Worm (Caenorhabditis elegans) whole organism, L3 larva: ENCODE measurements around the gene T22C8.6.
A peak's percentile ranks its signal among the peaks of the same experiment; 100 is the strongest.

Experiments
- aly-2 ChIP-seq: fragments of 150-350 bp; optimal IDR thresholded peaks from 2 replicates; lab custom pipeline; 2014; ENCODE audit warnings: missing biosample characterization, missing genetic modification characterization
- ama-1 ChIP-seq: fragments of 150-350 bp; optimal IDR thresholded peaks from 2 replicates; lab custom pipeline; 2018
- ceh-16 ChIP-seq: sonication (generic microtip); optimal IDR thresholded peaks from 2 replicates; lab custom pipeline; 2017; ENCODE audit warnings: missing biosample characterization, missing genetic modification characterization
- daf-12 ChIP-seq: fragments of 150-350 bp; optimal IDR thresholded peaks from 2 replicates; lab custom pipeline; 2014; ENCODE audit warnings: missing biosample characterization, missing genetic modification reagents, missing genetic modification characterization
- egl-27 ChIP-seq: sonication (generic microtip); optimal IDR thresholded peaks from 4 replicates; lab custom pipeline; 2017; ENCODE audit warnings: missing biosample characterization, missing genetic modification reagents, missing genetic modification characterization
- egl-5 ChIP-seq: fragments of 150-350 bp; optimal IDR thresholded peaks from 2 replicates; lab custom pipeline; 2017; ENCODE audit warnings: missing biosample characterization, missing genetic modification reagents, missing genetic modification characterization, inconsistent platforms
- elt-1 ChIP-seq: fragments of 150-350 bp; optimal IDR thresholded peaks from 2 replicates; lab custom pipeline; 2014; ENCODE audit warnings: missing biosample characterization, missing genetic modification characterization
- elt-2 ChIP-seq: sonication (generic microtip); optimal IDR thresholded peaks from 2 replicates; lab custom pipeline; 2016; ENCODE audit warnings: missing genetic modification reagents, mild to moderate bottlenecking, missing genetic modification characterization, missing compliant biosample characterization
- eor-1 ChIP-seq, 2 experiments: fragments of 150-350 bp; optimal IDR thresholded peaks; 2 replicates each; lab custom pipeline; 2014 to 2018; ENCODE audit warnings: missing biosample characterization in 2 of 2, missing genetic modification characterization in 2 of 2
- fkh-10 ChIP-seq: sonication (generic microtip); optimal IDR thresholded peaks from 2 replicates; lab custom pipeline; 2017; ENCODE audit warnings: missing biosample characterization, missing genetic modification reagents, missing genetic modification characterization
- fos-1 ChIP-seq: fragments of 150-350 bp; optimal IDR thresholded peaks from 2 replicates; lab custom pipeline; 2014; ENCODE audit warnings: missing biosample characterization, missing genetic modification characterization
- jun-1 ChIP-seq: fragments of 150-350 bp; optimal IDR thresholded peaks from 2 replicates; lab custom pipeline; 2014; ENCODE audit warnings: missing biosample characterization, missing genetic modification reagents, missing genetic modification characterization
- lin-15B ChIP-seq: fragments of 150-350 bp; optimal IDR thresholded peaks from 2 replicates; lab custom pipeline; 2014; ENCODE audit warnings: missing biosample characterization, missing genetic modification characterization
- lin-39 ChIP-seq: fragments of 150-350 bp; optimal IDR thresholded peaks from 2 replicates; lab custom pipeline; 2018; ENCODE audit warnings: missing biosample characterization, missing genetic modification reagents, missing genetic modification characterization
- lsy-12 ChIP-seq: sonication (generic microtip); optimal IDR thresholded peaks from 2 replicates; lab custom pipeline; 2016; ENCODE audit warnings: mild to moderate bottlenecking, missing genetic modification characterization, missing compliant biosample characterization
- mml-1 ChIP-seq: fragments of 150-350 bp; sonication (generic microtip); optimal IDR thresholded peaks from 3 replicates; lab custom pipeline; 2014; ENCODE audit warnings: missing biosample characterization, missing genetic modification characterization
- nfya-1 ChIP-seq: sonication (generic microtip); optimal IDR thresholded peaks from 2 replicates; lab custom pipeline; 2017; ENCODE audit warnings: missing genetic modification characterization, mild to moderate bottlenecking, missing compliant biosample characterization, antibody characterized with exemption, moderate library complexity; ENCODE audit not compliant: insufficient read depth
- nhr-23 ChIP-seq: fragments of 150-350 bp; optimal IDR thresholded peaks from 2 replicates; lab custom pipeline; 2014; ENCODE audit warnings: missing biosample characterization, missing genetic modification reagents, missing genetic modification characterization
- nhr-25 ChIP-seq: sonication (generic microtip); optimal IDR thresholded peaks from 2 replicates; lab custom pipeline; 2017; ENCODE audit warnings: missing biosample characterization, missing genetic modification characterization
- nhr-28 ChIP-seq: fragments of 150-350 bp; optimal IDR thresholded peaks from 2 replicates; lab custom pipeline; 2014; ENCODE audit warnings: missing biosample characterization, missing genetic modification characterization
- nhr-43 ChIP-seq: sonication (generic microtip); optimal IDR thresholded peaks from 2 replicates; lab custom pipeline; 2016; ENCODE audit warnings: mild to moderate bottlenecking, missing genetic modification characterization, missing compliant biosample characterization; ENCODE audit not compliant: poor library complexity, severe bottlenecking
- nhr-67 ChIP-seq: fragments of 150-350 bp; optimal IDR thresholded peaks from 2 replicates; lab custom pipeline; 2014; ENCODE audit warnings: missing biosample characterization, missing genetic modification characterization
- nhr-77 ChIP-seq: fragments of 150-350 bp; optimal IDR thresholded peaks from 2 replicates; lab custom pipeline; 2014; ENCODE audit warnings: missing biosample characterization, missing genetic modification characterization
- pha-4 ChIP-seq: fragments of 150-350 bp; optimal IDR thresholded peaks from 2 replicates; lab custom pipeline; 2014; ENCODE audit warnings: missing biosample characterization, missing genetic modification reagents, missing genetic modification characterization
- pqm-1 ChIP-seq: fragments of 150-350 bp; optimal IDR thresholded peaks from 2 replicates; lab custom pipeline; 2017; ENCODE audit warnings: missing biosample characterization, missing genetic modification characterization, inconsistent platforms
- tbx-2 ChIP-seq: sonication (generic microtip); optimal IDR thresholded peaks from 2 replicates; lab custom pipeline; 2016; ENCODE audit warnings: mild to moderate bottlenecking, missing genetic modification characterization, missing compliant biosample characterization
- unc-62 ChIP-seq: fragments of 150-350 bp; sonication (generic microtip); optimal IDR thresholded peaks from 4 replicates; lab custom pipeline; 2014; ENCODE audit warnings: missing biosample characterization, missing genetic modification reagents, missing genetic modification characterization
- ztf-4 ChIP-seq: fragments of 150-350 bp; optimal IDR thresholded peaks from 2 replicates; lab custom pipeline; 2014; ENCODE audit warnings: missing biosample characterization, missing genetic modification characterization

Gene T22C8.6

DNA sequence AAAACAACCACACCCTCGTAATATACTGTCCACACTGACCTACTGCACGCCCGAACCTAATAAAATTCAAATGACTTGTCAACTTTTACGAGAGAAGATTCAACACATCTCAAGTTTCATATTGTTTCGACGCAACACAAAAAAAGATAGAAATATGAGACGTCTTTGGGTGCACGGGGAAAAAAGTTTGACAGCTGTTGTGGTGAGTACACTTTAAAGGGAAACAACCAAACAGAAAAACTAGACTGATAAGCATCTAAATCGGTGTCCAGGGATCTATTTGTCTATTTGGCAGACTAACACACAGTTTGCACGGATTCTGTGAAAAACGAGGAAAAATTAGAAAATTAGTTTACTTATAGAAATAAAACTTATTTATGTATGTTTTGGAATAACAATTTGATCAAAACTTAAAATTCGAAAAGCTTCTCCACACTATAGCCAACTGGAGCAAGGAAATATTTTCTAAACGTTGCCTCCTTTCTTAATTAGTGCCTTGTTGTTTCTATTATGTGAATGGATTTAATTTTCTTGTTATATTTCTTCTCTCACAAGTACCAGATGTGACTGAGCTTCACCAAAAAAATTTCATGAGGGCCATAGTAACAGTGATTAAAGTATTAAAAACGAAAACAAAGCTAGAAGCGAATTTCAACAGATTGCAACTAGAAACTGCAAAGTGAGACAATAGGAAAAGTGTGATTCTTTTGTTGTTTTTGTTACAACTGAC lies 13.7 kb upstream of the T22C8.6 start:
- TF ChIP-seq jun-1 (tag; lab: Kevin White, UChicago) (no peak), lin-15B (tag; lab: Kevin White, UChicago) (no peak), nhr-77 (tag; lab: Kevin White, UChicago) (no peak), pha-4 (tag; lab: Kevin White, UChicago) (peak; percentile 20), unc-62 (GFP tag; lab: Kevin White, UChicago) (peak; percentile 7), daf-12 (tag; lab: Kevin White, UChicago) (no peak), lin-39 (tag; lab: Kevin White, UChicago) (peak; percentile 31), nhr-28 (tag; lab: Kevin White, UChicago) (no peak)

DNA sequence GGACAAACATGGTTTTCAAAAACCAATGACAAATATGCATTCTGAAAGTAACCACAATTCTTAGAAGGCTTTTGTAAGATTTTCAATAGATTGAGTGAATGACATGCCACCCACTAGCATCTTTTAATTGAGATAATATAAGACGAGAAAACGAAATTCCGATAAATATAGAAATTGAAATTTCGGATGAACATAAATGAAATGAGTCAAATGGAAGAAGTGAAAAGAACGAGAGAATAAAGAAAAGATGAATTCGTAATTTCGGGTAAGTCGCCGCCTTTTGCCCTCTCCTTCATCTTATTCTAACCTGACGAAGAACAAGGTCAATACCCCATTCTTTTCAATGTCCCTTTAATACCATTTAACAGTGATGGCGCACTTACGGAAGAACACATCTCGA lies 12.3 kb upstream of the T22C8.6 start:
- no peak for TF ChIP-seq nhr-67 (tag; lab: Kevin White, UChicago)
- no peak for TF ChIP-seq fkh-10 (GFP tag; lab: Kevin White, UChicago)
- no peak for TF ChIP-seq nhr-23
- TF ChIP-seq mml-1 (tag; lab: Kevin White, UChicago): no peak
- no peak for TF ChIP-seq nhr-25 (tag; lab: Kevin White, UChicago)
- no peak for TF ChIP-seq ceh-16 (tag; lab: Kevin White, UChicago)
- TF ChIP-seq nhr-43 (tag; lab: Kevin White, UChicago): no peak
- TF ChIP-seq fos-1: no peak
- no peak for TF ChIP-seq unc-62 (GFP tag; lab: Kevin White, UChicago)
- TF ChIP-seq nhr-77 (tag; lab: Kevin White, UChicago): no peak
- no peak for TF ChIP-seq aly-2 (tag; lab: Kevin White, UChicago)

DNA sequence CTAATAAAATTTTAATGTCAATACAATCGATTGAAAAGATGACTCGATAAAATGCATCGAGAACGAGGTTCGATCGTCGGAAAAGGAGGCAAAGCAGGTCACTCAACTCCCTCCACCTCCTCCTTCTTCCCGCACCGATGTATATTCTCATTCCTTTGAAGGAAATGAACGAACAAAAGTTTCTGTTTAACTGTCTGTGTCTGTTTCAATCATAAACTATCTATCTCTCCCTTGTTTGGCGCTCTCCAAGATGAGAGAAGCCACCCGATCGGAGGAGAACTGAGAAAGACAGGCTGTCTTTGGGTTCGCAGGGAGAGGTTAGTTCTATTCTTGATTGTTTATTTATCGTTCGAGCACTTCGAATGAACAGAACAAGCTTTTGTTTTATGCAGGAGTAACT lies 11.1 kb upstream of the T22C8.6 start, which contains the start of gene D2085.7:
Gene D2085.7 (plus strand): TSS at position 251 of the 400 bp plus-strand sequence.
- TF ChIP-seq elt-2 (peak; percentile 24), nhr-23 (peak; percentile 25), nhr-43 (tag; lab: Kevin White, UChicago) (no peak), nhr-25 (tag; lab: Kevin White, UChicago) (peak; percentile 37)

ce11 chrII:8640503-8640902 lies 10.4 kb upstream of the T22C8.6 start:
- TF ChIP-seq tbx-2 (tag; lab: Kevin White, UChicago) (no peak), fos-1 (no peak), pqm-1 (peak; percentile 22), elt-2 (peak; percentile 29), pha-4 (tag; lab: Kevin White, UChicago) (peak; percentile 45), nfya-1 (tag; lab: Kevin White, UChicago) (peak; percentile 18)

DNA sequence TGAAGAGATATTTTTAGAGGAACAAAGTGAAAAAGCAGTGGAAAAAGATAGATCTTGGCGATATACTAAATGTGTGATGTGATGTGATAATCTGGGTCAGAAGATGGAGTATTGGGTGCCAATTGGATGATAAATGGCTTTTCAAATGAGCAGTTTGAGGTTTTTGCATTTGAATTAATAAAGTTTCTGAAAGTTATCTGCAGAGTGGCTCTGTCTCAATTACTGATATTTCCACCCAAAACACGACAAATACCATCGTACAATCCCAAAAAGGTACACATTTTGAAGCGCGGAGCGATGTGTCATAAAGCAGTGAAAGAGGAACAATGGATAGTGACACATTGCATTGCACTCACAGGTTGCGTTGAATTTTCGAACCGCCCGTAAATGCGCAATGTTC lies 9.5 kb upstream of the T22C8.6 start:
- TF ChIP-seq elt-2: no peak
- TF ChIP-seq, all 47 proteins: peak for 0

DNA sequence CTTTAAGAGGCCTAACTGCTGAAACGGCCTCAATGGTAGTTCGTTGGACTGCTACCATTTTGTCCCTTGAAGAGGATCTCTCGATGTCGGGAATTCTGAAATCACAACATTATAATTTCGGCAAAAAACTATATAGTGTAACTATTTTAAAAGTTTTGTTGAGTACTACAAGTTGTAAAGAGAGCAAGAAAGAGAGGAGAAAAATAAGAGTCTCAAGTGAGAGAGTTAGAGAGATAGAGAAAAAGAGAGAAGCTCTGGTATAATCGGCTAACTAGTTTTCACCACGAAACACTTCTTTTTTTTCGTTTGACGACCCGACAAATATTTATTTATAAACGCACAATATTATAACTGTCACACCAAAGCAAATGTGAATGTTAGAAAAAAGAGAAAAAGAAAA lies 7.5 kb upstream of the T22C8.6 start, which contains the start of gene vab-9:
Gene vab-9 (minus strand): TSS at position 101 of the 400 bp plus-strand sequence.
- peak; percentile 46 for TF ChIP-seq pha-4 (tag; lab: Kevin White, UChicago)
- TF ChIP-seq nhr-67 (tag; lab: Kevin White, UChicago): no peak
- TF ChIP-seq, all 47 proteins: peak for 1

DNA sequence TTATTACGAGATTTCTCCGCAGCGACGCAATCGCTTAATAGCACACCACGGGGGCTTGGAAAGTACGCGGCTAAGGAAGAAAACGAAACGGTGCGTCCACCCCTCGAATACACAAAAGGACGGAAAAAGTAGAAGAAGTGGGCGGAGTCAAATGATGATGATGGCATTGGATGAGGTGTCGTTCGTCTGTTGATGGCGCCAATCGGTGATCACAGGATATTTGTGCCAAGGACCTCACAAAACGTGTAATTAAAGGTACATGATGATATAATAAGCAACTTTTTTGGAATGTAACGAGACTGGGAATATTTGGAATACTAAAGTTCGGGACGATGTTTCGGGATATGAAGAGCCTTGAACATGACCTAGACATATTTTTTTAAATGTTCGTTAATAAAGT lies 4.3 kb upstream of the T22C8.6 start, which contains the start of gene cutl-12:
Gene cutl-12 (minus strand): TSS at position 101 of the 400 bp plus-strand sequence.
- TF ChIP-seq nhr-28 (tag; lab: Kevin White, UChicago) (no peak), elt-1 (tag; lab: Kevin White, UChicago) (no peak), eor-1 (tag; optimal IDR thresholded peaks at IDR 0.05; lab: Kevin White, UChicago) (no peak), lsy-12 (tag; lab: Kevin White, UChicago) (no peak), nhr-67 (tag; lab: Kevin White, UChicago) (no peak), ztf-4 (tag; lab: Kevin White, UChicago) (no peak), egl-5 (tag; lab: Kevin White, UChicago) (no peak), nhr-43 (tag; lab: Kevin White, UChicago) (no peak), ceh-16 (tag; lab: Kevin White, UChicago) (no peak), egl-27 (tag; lab: Kevin White, UChicago) (no peak), nhr-23 (no peak), pha-4 (tag; lab: Kevin White, UChicago) (no peak), ama-1 (lab: Kevin White, UChicago) (no peak), nhr-77 (tag; lab: Kevin White, UChicago) (no peak)
